Worm (Caenorhabditis elegans): Measurements from ENCODE around the gene F39F10.2.
A peak's percentile ranks its signal among the peaks of the same experiment; 100 is the strongest.
"Not testable (repeated sequence)": the region's sequence is repeated elsewhere in the genome, so short reads cannot be mapped to it uniquely, and the experiment has no call there.

Gene F39F10.2

DNA sequence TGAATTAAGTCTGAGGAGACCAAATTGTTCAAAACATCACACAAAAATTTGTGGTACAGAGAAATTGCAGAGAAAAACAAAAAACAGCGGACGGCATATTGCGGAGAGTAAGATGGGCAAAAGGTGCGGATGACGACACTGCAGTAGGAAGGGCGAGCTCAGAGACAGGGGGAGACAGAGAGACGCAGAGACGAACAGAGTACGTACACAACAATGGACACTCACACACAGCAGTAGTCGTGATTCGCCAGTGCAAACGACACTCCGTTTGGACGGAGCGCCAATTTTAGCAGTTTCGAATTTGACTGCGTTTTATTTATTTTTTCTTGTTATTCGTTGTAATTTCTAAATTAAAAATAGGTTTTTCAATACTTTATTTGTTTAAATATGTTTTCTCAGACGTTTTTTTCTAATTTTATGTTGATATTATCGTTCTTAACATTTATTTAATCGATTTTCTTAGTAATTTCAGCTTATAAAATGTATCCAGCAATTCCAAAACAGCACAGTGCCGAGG lies 22.2 kb upstream of the F39F10.2 start, which contains the start of gene T20F7.1:
TSS of gene T20F7.1 (plus strand) at position 467 of the 517 bp plus-strand sequence.
- no peak for TF ChIP-seq ceh-36 (tag; optimal IDR thresholded peaks at IDR 0.05)
- TF ChIP-seq F13C5.2 (tag; optimal IDR thresholded peaks at IDR 0.05), result peak; percentile 47
- peak; percentile 19 for TF ChIP-seq hmg-4 (GFP tag; optimal IDR thresholded peaks at IDR 0.05)
- no peak for TF ChIP-seq hmbx-1 (tag; optimal IDR thresholded peaks at IDR 0.05)
- no peak for TF ChIP-seq ceh-13 (GFP tag; optimal IDR thresholded peaks at IDR 0.05)

DNA sequence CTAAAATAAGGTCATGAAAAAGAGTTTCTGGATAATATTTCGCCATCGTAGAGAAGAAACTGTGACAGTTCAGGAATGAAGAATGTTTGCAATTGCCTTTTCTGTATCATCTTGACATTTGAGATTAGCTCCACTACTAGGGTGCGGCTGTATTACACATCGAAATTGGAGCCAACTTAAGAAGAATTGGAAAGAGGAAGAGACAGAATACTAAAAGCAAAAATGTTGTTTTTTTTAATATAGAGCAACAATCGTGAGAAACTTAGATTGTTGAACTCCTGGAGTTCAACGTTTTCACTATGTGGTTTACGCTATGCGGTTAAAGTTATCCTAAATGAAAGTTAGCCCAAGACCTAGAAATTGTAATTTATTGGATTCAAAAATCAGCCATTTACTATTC lies 14.3 kb upstream of the F39F10.2 start, which contains the start of gene acs-9:
TSS of gene acs-9 (minus strand) at position 101 of the 400 bp plus-strand sequence.
- TF ChIP-seq F13C5.2 (tag; optimal IDR thresholded peaks at IDR 0.05), result no peak
- no peak for TF ChIP-seq ceh-36 (tag; optimal IDR thresholded peaks at IDR 0.05)
- no peak for TF ChIP-seq ets-7 (tag; optimal IDR thresholded peaks at IDR 0.05)
- no peak for TF ChIP-seq hmbx-1 (tag; optimal IDR thresholded peaks at IDR 0.05)
- TF ChIP-seq ceh-13 (GFP tag; optimal IDR thresholded peaks at IDR 0.05), result no peak
- TF ChIP-seq tra-4 (tag; optimal IDR thresholded peaks at IDR 0.05), result no peak
- no peak for TF ChIP-seq sea-1 (GFP tag; conservative IDR thresholded peaks at IDR 0.05)
- TF ChIP-seq tbx-11 (GFP tag; IDR thresholded peaks at IDR 0.05), result no peak
- TF ChIP-seq pes-1 (GFP tag; IDR thresholded peaks at IDR 0.05), result no peak
- no peak for TF ChIP-seq hmg-4 (GFP tag; optimal IDR thresholded peaks at IDR 0.05)
- no peak for TF ChIP-seq tbx-37 (GFP tag; conservative IDR thresholded peaks at IDR 0.05)
- no peak for TF ChIP-seq aly-1 (tag; optimal IDR thresholded peaks at IDR 0.05)
- TF ChIP-seq ama-1 (optimal IDR thresholded peaks at IDR 0.05), result no peak
- TF ChIP-seq scrt-1 (GFP tag; IDR thresholded peaks at IDR 0.05), result no peak
- TF ChIP-seq hnd-1 (tag; optimal IDR thresholded peaks at IDR 0.05), result no peak
- no peak for TF ChIP-seq B0310.2 (tag; optimal IDR thresholded peaks at IDR 0.05)
- no peak for TF ChIP-seq flt-1 (GFP tag; IDR thresholded peaks at IDR 0.05)

DNA sequence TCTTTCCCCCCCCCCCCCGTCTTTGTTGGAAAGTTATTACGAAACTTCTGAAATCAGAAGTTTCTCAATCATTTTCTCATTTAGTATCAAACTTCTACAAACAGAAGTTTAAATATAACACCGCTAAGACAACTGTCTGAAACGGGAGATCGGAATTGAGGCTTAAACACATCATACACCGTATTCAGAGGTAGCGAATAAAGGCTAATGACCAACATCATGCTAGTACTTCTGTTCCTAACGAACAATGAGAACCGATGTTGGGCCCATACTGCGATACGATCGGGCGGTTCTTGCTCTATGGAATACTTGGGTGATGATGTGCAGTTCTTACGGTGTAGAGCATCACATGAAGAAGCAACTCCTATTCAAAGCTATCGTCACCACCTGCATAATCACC lies 11.3 kb upstream of the F39F10.2 start, which contains the start of gene Y13C8A.1:
TSS of gene Y13C8A.1 (plus strand) at position 301 of the 400 bp plus-strand sequence.
- not testable (repeated sequence) for TF ChIP-seq hmg-4 (GFP tag; optimal IDR thresholded peaks at IDR 0.05); hmbx-1 (tag; optimal IDR thresholded peaks at IDR 0.05); tra-4 (tag; optimal IDR thresholded peaks at IDR 0.05)

ce11 chrX:16884075-16884474 lies 10.6 kb upstream of the F39F10.2 start:
- TF ChIP-seq hmg-4 (GFP tag; optimal IDR thresholded peaks at IDR 0.05), result no peak
- TF ChIP-seq pes-1 (GFP tag; IDR thresholded peaks at IDR 0.05), result no peak
- no peak for TF ChIP-seq sea-1 (GFP tag; conservative IDR thresholded peaks at IDR 0.05)

- TF ChIP-seq pes-1 (GFP tag; IDR thresholded peaks at IDR 0.05), result no peak
- no peak for TF ChIP-seq tbx-37 (GFP tag; conservative IDR thresholded peaks at IDR 0.05)
- TF ChIP-seq hmg-4 (GFP tag; optimal IDR thresholded peaks at IDR 0.05), result no peak
- no peak for TF ChIP-seq flt-1 (GFP tag; IDR thresholded peaks at IDR 0.05)
- no peak for TF ChIP-seq aly-1 (tag; optimal IDR thresholded peaks at IDR 0.05)
These were observed 3.0 kb upstream of the F39F10.2 start, which contains the start of gene F39F10.3 for ce11 chrX:16891683-16892082. F39F10.3 (plus strand) TSS chrX:16891983.

- no peak for TF ChIP-seq ets-7 (tag; optimal IDR thresholded peaks at IDR 0.05)
- no peak for TF ChIP-seq sea-1 (GFP tag; conservative IDR thresholded peaks at IDR 0.05)
- no peak for TF ChIP-seq ceh-13 (GFP tag; optimal IDR thresholded peaks at IDR 0.05)
- TF ChIP-seq scrt-1 (GFP tag; IDR thresholded peaks at IDR 0.05), result no peak
- no peak for TF ChIP-seq ama-1 (optimal IDR thresholded peaks at IDR 0.05)
- no peak for TF ChIP-seq flt-1 (GFP tag; IDR thresholded peaks at IDR 0.05)
- TF ChIP-seq hmg-4 (GFP tag; optimal IDR thresholded peaks at IDR 0.05), result no peak
These were observed 910 bp upstream of the F39F10.2 start for ce11 chrX:16893767-16894166.

DNA sequence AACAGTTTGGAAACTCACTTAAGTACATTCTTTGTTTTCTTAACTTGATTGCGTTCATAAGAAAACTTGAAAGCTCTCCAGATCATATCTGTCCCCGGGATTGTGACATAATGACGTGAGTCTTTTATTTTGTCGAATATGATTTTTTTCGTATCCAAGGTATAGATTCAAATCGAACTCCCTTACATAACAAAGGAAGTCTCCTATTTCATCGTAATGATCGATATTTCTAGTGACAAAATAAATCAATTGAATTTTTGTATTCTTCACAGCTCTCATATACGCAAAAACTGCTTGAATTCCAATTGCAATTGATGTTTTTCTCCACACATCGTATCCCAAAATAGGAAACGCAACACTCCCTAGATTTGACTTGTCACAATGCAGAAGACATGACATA lies 8.0 kb downstream of the F39F10.2 start:
- TF ChIP-seq aly-1 (tag; optimal IDR thresholded peaks at IDR 0.05) (no peak), sea-1 (GFP tag; conservative IDR thresholded peaks at IDR 0.05) (no peak), tbx-11 (GFP tag; IDR thresholded peaks at IDR 0.05) (no peak), tbx-37 (GFP tag; conservative IDR thresholded peaks at IDR 0.05) (no peak), scrt-1 (GFP tag; IDR thresholded peaks at IDR 0.05) (no peak), hmg-4 (GFP tag; optimal IDR thresholded peaks at IDR 0.05) (no peak), ama-1 (optimal IDR thresholded peaks at IDR 0.05) (no peak), F13C5.2 (tag; optimal IDR thresholded peaks at IDR 0.05) (no peak), ceh-36 (tag; optimal IDR thresholded peaks at IDR 0.05) (no peak), ets-7 (tag; optimal IDR thresholded peaks at IDR 0.05) (no peak), B0310.2 (tag; optimal IDR thresholded peaks at IDR 0.05) (no peak), hmbx-1 (tag; optimal IDR thresholded peaks at IDR 0.05) (no peak)

DNA sequence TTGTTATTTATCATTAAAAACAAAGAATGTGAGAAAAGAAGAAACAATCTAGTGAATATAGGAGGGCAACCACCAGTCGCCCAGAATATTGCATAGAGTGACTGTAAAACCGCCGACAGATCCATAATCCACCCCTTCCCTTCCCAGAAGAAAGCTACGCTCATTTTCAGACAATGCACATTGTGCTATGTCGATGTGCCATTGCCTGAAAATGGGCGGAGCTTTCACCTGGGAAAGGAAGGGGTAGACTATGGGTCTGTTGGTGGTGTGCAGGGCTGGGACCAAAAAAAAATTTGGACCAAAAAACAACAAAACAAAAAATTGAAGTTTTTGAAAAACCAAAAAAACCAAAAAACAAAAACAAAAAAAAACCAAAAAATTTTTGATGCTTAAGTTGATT lies 8.9 kb downstream of the F39F10.2 start, which contains the start of gene F39F10.4:
TSS of gene F39F10.4 (minus strand) at position 101 of the 400 bp plus-strand sequence.
- TF ChIP-seq F13C5.2 (tag; optimal IDR thresholded peaks at IDR 0.05) (no peak), sea-1 (GFP tag; conservative IDR thresholded peaks at IDR 0.05) (no peak), flt-1 (GFP tag; IDR thresholded peaks at IDR 0.05) (no peak), pes-1 (GFP tag; IDR thresholded peaks at IDR 0.05) (no peak), tbx-11 (GFP tag; IDR thresholded peaks at IDR 0.05) (no peak), hmg-4 (GFP tag; optimal IDR thresholded peaks at IDR 0.05) (no peak), hnd-1 (tag; optimal IDR thresholded peaks at IDR 0.05) (no peak), ama-1 (optimal IDR thresholded peaks at IDR 0.05) (no peak), scrt-1 (GFP tag; IDR thresholded peaks at IDR 0.05) (no peak), ceh-13 (GFP tag; optimal IDR thresholded peaks at IDR 0.05) (no peak), B0310.2 (tag; optimal IDR thresholded peaks at IDR 0.05) (no peak), aly-1 (tag; optimal IDR thresholded peaks at IDR 0.05) (no peak), tra-4 (tag; optimal IDR thresholded peaks at IDR 0.05) (no peak), hmbx-1 (tag; optimal IDR thresholded peaks at IDR 0.05) (no peak), tbx-37 (GFP tag; conservative IDR thresholded peaks at IDR 0.05) (no peak), ceh-36 (tag; optimal IDR thresholded peaks at IDR 0.05) (no peak), ets-7 (tag; optimal IDR thresholded peaks at IDR 0.05) (no peak)
